Worm (Caenorhabditis elegans): ENCODE measurements around the gene K02B2.6.

The K02B2.6 gene

DNA sequence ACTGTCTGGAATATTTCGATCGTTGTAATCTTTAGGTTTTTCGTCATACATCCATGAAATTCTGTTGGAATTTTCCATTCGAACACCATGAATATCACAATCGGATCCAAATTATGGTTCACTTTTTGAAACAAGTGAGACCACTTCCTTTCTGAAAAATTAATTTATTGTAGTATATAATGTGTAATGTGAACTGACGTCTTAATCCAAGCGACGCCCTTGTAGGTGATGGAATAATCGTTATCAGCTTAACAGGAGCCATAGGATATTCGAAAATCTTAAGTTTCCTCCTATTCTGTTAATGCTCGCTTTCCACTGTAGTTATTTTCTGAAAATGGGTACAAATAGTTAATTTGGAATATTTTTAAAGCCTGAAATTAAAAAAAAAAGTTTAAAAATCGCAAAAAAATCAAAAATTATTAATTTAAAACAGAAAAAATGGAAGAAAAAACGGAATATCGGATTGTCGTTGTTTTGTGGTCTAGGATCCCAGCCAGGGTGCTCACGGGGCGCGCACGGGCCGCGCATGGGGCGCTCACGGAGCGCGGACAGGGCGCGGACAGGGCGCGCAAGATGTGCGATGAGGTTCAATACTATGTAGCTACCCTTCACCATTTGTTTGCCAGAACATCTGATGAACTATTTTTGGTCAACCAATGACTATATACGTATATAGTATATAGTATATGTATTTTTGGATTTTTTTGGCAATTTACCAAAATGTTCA, at the start of gene K02B2.6:
Gene K02B2.6, minus strand, starts transcription at position 51 of the 727 bp plus-strand sequence.
- TF ChIP-seq R02D3.7 (tag; optimal IDR thresholded peaks at IDR 0.05) = no peak
- no peak for TF ChIP-seq eor-1 (tag; optimal IDR thresholded peaks at IDR 0.05)
- no peak for TF ChIP-seq hmg-11 (tag; optimal IDR thresholded peaks at IDR 0.05)
- TF ChIP-seq egl-27 (tag; optimal IDR thresholded peaks at IDR 0.05) = no peak
- TF ChIP-seq nhr-67 (tag; optimal IDR thresholded peaks at IDR 0.05) = no peak
- TF ChIP-seq ceh-28 (tag; optimal IDR thresholded peaks at IDR 0.05) = no peak
- no peak for TF ChIP-seq mdl-1 (tag; optimal IDR thresholded peaks at IDR 0.05)
- no peak for TF ChIP-seq jun-1 (tag; optimal IDR thresholded peaks at IDR 0.05)
- TF ChIP-seq fkh-2 (tag; optimal IDR thresholded peaks at IDR 0.05) = no peak
- no peak for TF ChIP-seq tbx-2 (tag; optimal IDR thresholded peaks at IDR 0.05)
- no peak for TF ChIP-seq nhr-11 (tag; optimal IDR thresholded peaks at IDR 0.05)
- no peak for TF ChIP-seq nhr-28 (tag; optimal IDR thresholded peaks at IDR 0.05)
- no peak for TF ChIP-seq lsy-12 (tag; optimal IDR thresholded peaks at IDR 0.05)

DNA sequence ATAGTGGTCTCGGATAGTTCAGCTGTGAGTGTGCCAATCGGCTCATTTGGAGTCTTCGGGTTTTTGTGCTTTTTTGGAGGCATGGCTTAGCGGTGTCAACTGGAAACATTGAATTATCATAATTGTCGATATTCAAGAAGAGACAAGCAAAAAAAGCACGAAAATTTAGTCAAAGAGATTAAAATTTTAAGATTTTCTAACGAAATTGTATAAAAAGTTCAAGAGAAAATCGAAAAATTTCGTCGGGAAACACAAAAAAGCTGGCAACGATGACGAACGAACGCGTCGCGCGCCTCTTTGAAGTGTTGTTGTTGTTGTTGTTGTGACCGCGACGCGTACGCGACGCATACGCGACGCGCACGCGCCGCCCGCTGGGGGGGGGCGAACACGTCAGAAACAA, 49.5 kb upstream of the K02B2.6 start, which contains the start of gene C46G7.5:
Gene C46G7.5, minus strand, starts transcription at position 101 of the 400 bp plus-strand sequence.
- TF ChIP-seq elt-1 (tag; optimal IDR thresholded peaks at IDR 0.05) (no peak), ceh-16 (tag; optimal IDR thresholded peaks at IDR 0.05) (no peak), fkh-10 (GFP tag; optimal IDR thresholded peaks at IDR 0.05) (no peak), nhr-12 (tag; optimal IDR thresholded peaks at IDR 0.05) (no peak)

DNA sequence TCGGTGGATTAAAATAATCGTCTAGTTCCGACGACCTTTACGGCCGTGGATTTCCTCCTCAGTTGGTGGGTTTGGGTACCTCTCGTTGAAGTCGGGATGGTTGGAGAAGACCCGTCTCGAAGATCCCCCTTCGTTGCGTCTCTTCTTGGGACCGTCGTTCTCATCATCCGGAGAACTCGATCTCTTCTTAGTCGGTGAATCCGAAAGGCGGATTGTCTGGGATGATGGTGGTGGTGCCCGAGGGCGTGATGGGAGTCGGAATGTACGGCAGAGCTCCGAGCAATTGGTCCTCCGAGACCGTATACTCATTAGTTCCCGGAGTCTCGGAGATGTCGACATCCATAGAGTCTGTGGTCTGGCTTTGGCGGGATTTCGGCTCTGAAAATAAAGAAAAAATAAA, 48.2 kb upstream of the K02B2.6 start:
- TF ChIP-seq ztf-11 (tag; optimal IDR thresholded peaks at IDR 0.05) = no peak
- no peak for TF ChIP-seq nhr-25 (tag; optimal IDR thresholded peaks at IDR 0.05)
- no peak for TF ChIP-seq unc-62 (GFP tag; optimal IDR thresholded peaks at IDR 0.05)
- no peak for TF ChIP-seq fkh-10 (GFP tag; optimal IDR thresholded peaks at IDR 0.05)
- TF ChIP-seq nhr-28 (tag; optimal IDR thresholded peaks at IDR 0.05) = no peak

DNA sequence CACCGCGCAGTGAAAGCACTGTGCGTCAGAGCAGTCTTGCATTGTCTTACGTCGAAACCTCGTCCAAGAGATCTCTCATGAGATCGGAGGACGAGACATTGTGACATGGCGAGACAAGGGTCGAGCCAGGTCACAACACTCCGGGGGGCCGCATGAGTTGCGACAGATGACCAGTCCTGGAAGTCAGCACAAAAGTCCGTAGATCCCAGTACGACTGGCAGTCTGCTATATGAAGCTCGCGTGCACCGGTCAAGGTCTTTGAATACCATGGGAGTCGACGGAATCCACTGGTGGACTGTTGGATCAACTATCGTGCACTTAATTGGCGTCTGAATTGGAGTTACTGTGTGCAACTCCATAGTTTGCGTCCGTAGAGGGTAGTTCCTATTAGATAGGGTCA, 43.6 kb upstream of the K02B2.6 start:
- TF ChIP-seq elt-2 (tag; optimal IDR thresholded peaks at IDR 0.05) (no peak), ztf-11 (tag; optimal IDR thresholded peaks at IDR 0.05) (no peak), nfya-1 (tag; optimal IDR thresholded peaks at IDR 0.05; ENCODE audit: insufficient read depth) (no peak), mdl-1 (tag; optimal IDR thresholded peaks at IDR 0.05) (no peak), fkh-10 (GFP tag; optimal IDR thresholded peaks at IDR 0.05) (no peak), eor-1 (tag; optimal IDR thresholded peaks at IDR 0.05) (no peak), snpc-4 (tag; optimal IDR thresholded peaks at IDR 0.05) (no peak), ceh-28 (tag; optimal IDR thresholded peaks at IDR 0.05) (no peak), nhr-237 (tag; optimal IDR thresholded peaks at IDR 0.05) (no peak), fos-1 (tag; optimal IDR thresholded peaks at IDR 0.05) (no peak), ceh-9 (tag; optimal IDR thresholded peaks at IDR 0.05) (no peak), zag-1 (tag; optimal IDR thresholded peaks at IDR 0.05) (no peak), nhr-23 (tag; optimal IDR thresholded peaks at IDR 0.05) (no peak), daf-12 (tag; optimal IDR thresholded peaks at IDR 0.05) (no peak), lin-39 (tag; optimal IDR thresholded peaks at IDR 0.05) (no peak), elt-3 (tag; optimal IDR thresholded peaks at IDR 0.05) (no peak), hmg-11 (tag; optimal IDR thresholded peaks at IDR 0.05) (no peak), R02D3.7 (tag; optimal IDR thresholded peaks at IDR 0.05) (no peak)

DNA sequence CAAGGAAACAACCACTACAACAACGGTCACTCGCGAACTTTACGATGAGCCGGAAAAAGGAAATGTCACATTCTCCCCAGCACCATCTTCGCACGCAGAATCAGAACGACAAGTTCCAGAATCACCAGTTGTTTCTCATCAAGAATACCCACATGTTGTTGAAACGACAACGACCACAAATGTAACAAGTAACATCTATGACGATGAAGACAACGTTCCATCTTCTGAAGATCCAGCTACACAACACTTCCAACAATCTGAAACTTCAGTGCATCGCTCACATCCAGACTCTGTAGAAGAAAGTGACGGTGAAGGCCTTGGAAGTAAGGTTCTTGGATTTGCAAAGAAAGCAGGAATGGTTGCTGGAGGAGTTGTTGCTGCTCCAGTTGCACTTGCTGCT, 28.4 kb upstream of the K02B2.6 start:
- TF ChIP-seq ceh-9 (tag; optimal IDR thresholded peaks at IDR 0.05) (no peak), mdl-1 (tag; optimal IDR thresholded peaks at IDR 0.05) (no peak), zag-1 (tag; optimal IDR thresholded peaks at IDR 0.05) (no peak), unc-62 (GFP tag; optimal IDR thresholded peaks at IDR 0.05) (no peak), nhr-77 (tag; optimal IDR thresholded peaks at IDR 0.05) (no peak), fkh-10 (GFP tag; optimal IDR thresholded peaks at IDR 0.05) (no peak)

DNA sequence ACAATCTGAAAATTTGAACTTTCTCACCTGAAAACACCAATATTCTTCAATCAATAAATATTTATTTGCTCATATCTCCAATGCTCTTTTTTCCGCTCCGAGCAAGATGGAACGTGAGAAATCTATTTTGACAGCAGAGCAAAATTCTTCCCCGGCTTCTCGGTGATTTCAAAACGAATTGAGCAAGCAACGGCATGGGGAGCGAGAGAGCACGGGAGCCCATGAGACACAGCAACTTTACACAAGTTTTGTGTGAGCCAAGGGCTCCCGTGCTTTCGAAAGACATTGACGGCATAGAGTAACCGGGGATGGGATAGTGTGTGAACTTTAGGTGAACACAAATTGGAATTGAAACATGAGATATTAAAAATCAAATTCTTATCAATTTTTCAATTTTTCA, 24.8 kb upstream of the K02B2.6 start:
- TF ChIP-seq lsy-12 (tag; optimal IDR thresholded peaks at IDR 0.05) = no peak

Data from whole organism, L3 larva.